Fruit fly (Drosophila melanogaster) whole organism, embryonic: Measurements from ENCODE around the gene CG17777.

ENCODE experiments used
- Atf3 ChIP-seq: fragments of 200-800 bp; sonication (Bioruptor generic); optimal IDR thresholded peaks from 3 replicates; lab custom pipeline; 2016; ENCODE audit warnings: missing biosample characterization, missing genetic modification characterization
- Atf6 ChIP-seq: fragments of 200-800 bp; sonication (Bioruptor generic); IDR thresholded peaks from 2 replicates; pipeline ENCODE4 v1.3.6; 2022; ENCODE audit warnings: missing biosample characterization, missing genetic modification characterization
- CG10274 ChIP-seq: fragments of 200-800 bp; sonication (Bioruptor generic); optimal IDR thresholded peaks from 3 replicates; lab custom pipeline; 2017; ENCODE audit warnings: missing biosample characterization, mild to moderate bottlenecking, missing genetic modification characterization
- CG10543 ChIP-seq: fragments of 200-800 bp; sonication (Bioruptor generic); optimal IDR thresholded peaks from 3 replicates; lab custom pipeline; 2017; ENCODE audit warnings: missing biosample characterization, mild to moderate bottlenecking, missing genetic modification characterization, moderate library complexity
- CG10654 ChIP-seq: fragments of 200-800 bp; sonication (Bioruptor generic); optimal IDR thresholded peaks from 2 replicates; lab custom pipeline; 2016; ENCODE audit warnings: missing biosample characterization, missing genetic modification characterization
- CG10959 ChIP-seq: fragments of 200-800 bp; sonication (Bioruptor generic); IDR thresholded peaks from 2 replicates; pipeline ENCODE4 v1.3.6; 2022; ENCODE audit warnings: missing biosample characterization, missing genetic modification characterization
- CG10979 ChIP-seq: fragments of 200-800 bp; sonication (Bioruptor generic); optimal IDR thresholded peaks from 2 replicates; lab custom pipeline; 2018; ENCODE audit warnings: missing biosample characterization, mild to moderate bottlenecking, missing genetic modification characterization, moderate library complexity
- CG11085 ChIP-seq: fragments of 200-800 bp; sonication (Bioruptor generic); IDR thresholded peaks from 2 replicates; pipeline ENCODE4 v1.3.6; 2022; ENCODE audit warnings: missing biosample characterization, missing genetic modification characterization
- CG12769 ChIP-seq: fragments of 200-800 bp; sonication (Bioruptor generic); optimal IDR thresholded peaks from 2 replicates; lab custom pipeline; 2019; ENCODE audit warnings: missing biosample characterization, mild to moderate bottlenecking, missing genetic modification characterization, moderate library complexity
- CG13287 ChIP-seq: fragments of 200-800 bp; sonication (Bioruptor generic); IDR thresholded peaks from 2 replicates; pipeline ENCODE4 v1.3.6; 2022; ENCODE audit warnings: missing biosample characterization, missing genetic modification characterization; ENCODE audit not compliant: partially characterized antibody
- CG14667 ChIP-seq: fragments of 200-800 bp; sonication (Bioruptor generic); IDR thresholded peaks from 2 replicates; pipeline ENCODE4 v1.3.6; 2022; ENCODE audit warnings: missing biosample characterization, missing genetic modification characterization
- CG18599 ChIP-seq: fragments of 200-800 bp; sonication (Bioruptor generic); optimal IDR thresholded peaks from 3 replicates; lab custom pipeline; 2017; ENCODE audit warnings: missing biosample characterization, missing genetic modification characterization, mild to moderate bottlenecking, moderate library complexity, missing genetic modification reagents
- CG2120 ChIP-seq: fragments of 200-800 bp; sonication (Bioruptor generic); optimal IDR thresholded peaks from 3 replicates; lab custom pipeline; 2016; ENCODE audit warnings: missing biosample characterization, missing genetic modification characterization
- CG2199 ChIP-seq: fragments of 200-800 bp; sonication (Bioruptor generic); IDR thresholded peaks from 3 replicates; pipeline ENCODE4 v1.3.6; 2022; ENCODE audit warnings: missing biosample characterization, missing genetic modification characterization
- CG32772 ChIP-seq: fragments of 200-800 bp; sonication (Bioruptor generic); IDR thresholded peaks from 2 replicates; pipeline ENCODE4 v1.3.6; 2022; ENCODE audit warnings: missing biosample characterization, missing genetic modification characterization
- CG3847 ChIP-seq: fragments of 200-800 bp; sonication (Bioruptor generic); IDR thresholded peaks from 2 replicates; pipeline ENCODE4 v1.3.6; 2022; ENCODE audit warnings: missing biosample characterization, missing genetic modification characterization
- CG4404 ChIP-seq: fragments of 200-800 bp; sonication (Bioruptor generic); IDR thresholded peaks from 2 replicates; pipeline ENCODE4 v1.3.6; 2022; ENCODE audit warnings: missing biosample characterization, missing genetic modification characterization
- CG8359 ChIP-seq: fragments of 200-800 bp; sonication (Bioruptor generic); optimal IDR thresholded peaks from 2 replicates; lab custom pipeline; 2017; ENCODE audit warnings: missing biosample characterization, mild to moderate bottlenecking, missing genetic modification characterization, borderline replicate concordance
- CG8765 ChIP-seq: fragments of 200-800 bp; sonication (Bioruptor generic); IDR thresholded peaks from 2 replicates; pipeline ENCODE4 v1.3.6; 2022; ENCODE audit warnings: missing biosample characterization, missing genetic modification characterization
- Dfd ChIP-seq, 2 experiments: fragments of >200 bp; optimal IDR thresholded peaks; 2 replicates each; lab custom pipeline; 2017; ENCODE audit warnings: missing biosample characterization in 2 of 2, missing genetic modification characterization in 2 of 2
- ERR ChIP-seq: fragments of 200-800 bp; sonication (Bioruptor generic); optimal IDR thresholded peaks from 2 replicates; lab custom pipeline; 2016; ENCODE audit warnings: missing biosample characterization, missing genetic modification characterization
- GATAe ChIP-seq: fragments of 200-800 bp; sonication (Bioruptor generic); conservative IDR thresholded peaks from 2 replicates; pipeline ENCODE4 v1.3.6; 2022; ENCODE audit warnings: missing biosample characterization, missing genetic modification characterization
- Gug ChIP-seq: fragments of 200-800 bp; sonication (Bioruptor generic); IDR thresholded peaks from 4 replicates; pipeline ENCODE4 v1.3.6; 2022; ENCODE audit warnings: missing biosample characterization, missing genetic modification characterization
- Hey ChIP-seq: fragments of 200-800 bp; sonication (Bioruptor generic); optimal IDR thresholded peaks from 3 replicates; lab custom pipeline; 2018; ENCODE audit warnings: missing biosample characterization, mild to moderate bottlenecking, missing genetic modification characterization
- Mes4 ChIP-seq: fragments of 200-800 bp; sonication (Bioruptor generic); optimal IDR thresholded peaks from 2 replicates; lab custom pipeline; 2016; ENCODE audit warnings: missing biosample characterization, missing genetic modification characterization
- NK7.1 ChIP-seq: fragments of 200-800 bp; sonication (Bioruptor generic); optimal IDR thresholded peaks from 3 replicates; lab custom pipeline; 2016; ENCODE audit warnings: missing biosample characterization, missing genetic modification characterization
- Opbp ChIP-seq: fragments of 200-800 bp; sonication (Bioruptor generic); IDR thresholded peaks from 3 replicates; pipeline ENCODE4 v1.3.6; 2022; ENCODE audit warnings: missing biosample characterization, missing genetic modification characterization; ENCODE audit not compliant: partially characterized antibody
- Pdp1 ChIP-seq, 2 experiments: fragments of 200-800 bp; sonication (Bioruptor generic); optimal IDR thresholded peaks; 3 replicates each; lab custom pipeline; 2016; ENCODE audit warnings: missing biosample characterization in 2 of 2, missing genetic modification characterization in 2 of 2, mild to moderate bottlenecking in 1 of 2, moderate library complexity in 1 of 2
- Poxn ChIP-seq: fragments of 200-800 bp; sonication (Bioruptor generic); IDR thresholded peaks from 2 replicates; pipeline ENCODE4 v1.3.6; 2022; ENCODE audit warnings: missing biosample characterization, missing genetic modification characterization
- Ptx1 ChIP-seq: fragments of 200-800 bp; sonication (Bioruptor generic); IDR thresholded peaks from 2 replicates; pipeline ENCODE4 v1.3.6; 2022; ENCODE audit warnings: missing biosample characterization, missing genetic modification characterization
- Sox100B ChIP-seq: fragments of 200-800 bp; sonication (Bioruptor generic); optimal IDR thresholded peaks from 3 replicates; lab custom pipeline; 2018; ENCODE audit warnings: missing biosample characterization, mild to moderate bottlenecking, missing genetic modification characterization
- Ssrp ChIP-seq: fragments of 200-800 bp; sonication (Bioruptor generic); optimal IDR thresholded peaks from 2 replicates; lab custom pipeline; 2018; ENCODE audit warnings: missing biosample characterization, mild to moderate bottlenecking, missing genetic modification characterization, moderate library complexity
- YL-1 ChIP-seq: fragments of 200-800 bp; sonication (Bioruptor generic); optimal IDR thresholded peaks from 3 replicates; lab custom pipeline; 2017; ENCODE audit warnings: missing biosample characterization, mild to moderate bottlenecking, missing genetic modification characterization
- ash1 ChIP-seq: fragments of 200-800 bp; sonication (Bioruptor generic); optimal IDR thresholded peaks from 2 replicates; lab custom pipeline; 2018; ENCODE audit warnings: missing biosample characterization, mild to moderate bottlenecking, missing genetic modification characterization
- bab2 ChIP-seq: fragments of 200-800 bp; sonication (Bioruptor generic); optimal IDR thresholded peaks from 2 replicates; lab custom pipeline; 2016; ENCODE audit warnings: missing biosample characterization, missing genetic modification characterization
- bcd ChIP-seq: fragments of 200-800 bp; sonication (Bioruptor generic); optimal IDR thresholded peaks from 2 replicates; lab custom pipeline; 2017; ENCODE audit warnings: missing biosample characterization, mild to moderate bottlenecking, missing genetic modification characterization
- br ChIP-seq: fragments of >200 bp; optimal IDR thresholded peaks from 2 replicates; lab custom pipeline; 2017
- corto ChIP-seq: fragments of 200-800 bp; sonication (Bioruptor generic); optimal IDR thresholded peaks from 2 replicates; lab custom pipeline; 2016; ENCODE audit warnings: missing biosample characterization, mild to moderate bottlenecking, missing genetic modification characterization, moderate library complexity
- dimm ChIP-seq: fragments of 200-800 bp; sonication (Bioruptor generic); IDR thresholded peaks from 2 replicates; pipeline ENCODE4 v1.3.6; 2022; ENCODE audit warnings: missing biosample characterization, missing genetic modification characterization
- gsb ChIP-seq: fragments of 200-800 bp; sonication (Bioruptor generic); IDR thresholded peaks from 2 replicates; pipeline ENCODE4 v1.3.6; 2022; ENCODE audit warnings: missing biosample characterization, missing genetic modification characterization
- gsb-n ChIP-seq: fragments of 200-800 bp; sonication (Bioruptor generic); optimal IDR thresholded peaks from 3 replicates; lab custom pipeline; 2018; ENCODE audit warnings: missing biosample characterization, mild to moderate bottlenecking, missing genetic modification characterization
- jigr1 ChIP-seq: fragments of 200-800 bp; sonication (Bioruptor generic); IDR thresholded peaks from 3 replicates; pipeline ENCODE4 v1.3.6; 2022; ENCODE audit warnings: missing biosample characterization, missing genetic modification characterization
- lmd ChIP-seq: fragments of 200-800 bp; sonication (Bioruptor generic); IDR thresholded peaks from 2 replicates; pipeline ENCODE4 v1.3.6; 2022; ENCODE audit warnings: missing biosample characterization, missing genetic modification characterization
- luna ChIP-seq: fragments of 200-800 bp; sonication (Bioruptor generic); optimal IDR thresholded peaks from 2 replicates; lab custom pipeline; 2016; ENCODE audit warnings: missing biosample characterization, missing genetic modification characterization
- otp ChIP-seq: fragments of 200-800 bp; sonication (Bioruptor generic); IDR thresholded peaks from 3 replicates; pipeline ENCODE4, ENCODE4 v1.3.6; 2022; ENCODE audit warnings: missing biosample characterization, missing genetic modification characterization
- pan ChIP-seq, 4 experiments: fragments of >200 bp in 3 of 4; fragments of 200-800 bp in 1 of 4; sonication (Bioruptor generic) in 1 of 4; optimal IDR thresholded peaks in 3 of 4; IDR thresholded peaks in 1 of 4; 2 replicates each; pipeline versions ENCODE4 v1.3.6 to Lab custom; 2017 to 2022; ENCODE audit warnings: missing biosample characterization in 2 of 4, missing genetic modification characterization in 2 of 4, mixed read lengths in 1 of 4
- pb ChIP-seq: fragments of 200-800 bp; sonication (Bioruptor generic); optimal IDR thresholded peaks from 3 replicates; lab custom pipeline; 2016; ENCODE audit warnings: missing biosample characterization, missing genetic modification characterization
- pita ChIP-seq: fragments of 200-800 bp; sonication (Bioruptor generic); optimal IDR thresholded peaks from 2 replicates; lab custom pipeline; 2017; ENCODE audit warnings: missing biosample characterization, mild to moderate bottlenecking, missing genetic modification characterization
- pros ChIP-seq: fragments of 200-800 bp; sonication (Bioruptor generic); optimal IDR thresholded peaks from 3 replicates; lab custom pipeline; 2019; ENCODE audit warnings: missing biosample characterization, mild to moderate bottlenecking, missing genetic modification characterization, moderate library complexity
- seq ChIP-seq: fragments of 200-800 bp; sonication (Bioruptor generic); IDR thresholded peaks from 2 replicates; pipeline ENCODE4 v1.3.6; 2022; ENCODE audit warnings: missing biosample characterization, missing genetic modification characterization
- sisA ChIP-seq: fragments of 200-800 bp; sonication (Bioruptor generic); IDR thresholded peaks from 2 replicates; pipeline ENCODE4 v1.3.6; 2022; ENCODE audit warnings: missing biosample characterization, missing genetic modification characterization

The CG17777 gene

dm6 chrX:2208641-2209241 lies 22.1 kb downstream of the CG17777 start (continued):
- no peak for TF ChIP-seq Sox100B (GFP tag; lab: Kevin White, UChicago)
- peak in 1 of 2 experiments; percentile 16 for TF ChIP-seq Pdp1 (GFP tag; optimal IDR thresholded peaks at IDR 0.05; lab: Kevin White, UChicago)
- 0 out of 2 replicates have a peak, but pooled peaks have one; percentile 27 for TF ChIP-seq CG4404 (GFP tag; lab: Robert Waterston, UW)
- no peak for TF ChIP-seq CG14667 (GFP tag; lab: Robert Waterston, UW)
- no peak for TF ChIP-seq pita (GFP tag; lab: Kevin White, UChicago)
- TF ChIP-seq Atf6 (GFP tag; lab: Robert Waterston, UW): no peak
- TF ChIP-seq CG11085 (GFP tag; lab: Robert Waterston, UW): no peak
- peak; percentile 31; the same call in 2 of the 4 replicates for TF ChIP-seq Gug (GFP tag; lab: Robert Waterston, UW)
- TF ChIP-seq Hey (tag; lab: Kevin White, UChicago): no peak
- TF ChIP-seq CG3847: 0 out of 2 replicates have a peak, but pooled peaks have one; percentile 30
- TF ChIP-seq Ssrp (tag; lab: Kevin White, UChicago): no peak
- no peak for TF ChIP-seq CG10959 (GFP tag; lab: Robert Waterston, UW)
- TF ChIP-seq CG10979 (tag; lab: Kevin White, UChicago): no peak
- no peak for TF ChIP-seq otp
- TF ChIP-seq Atf3 (GFP tag; lab: Kevin White, UChicago): no peak
- TF ChIP-seq pros: no peak
- no peak for TF ChIP-seq Mes4
- no peak for TF ChIP-seq luna (GFP tag; lab: Kevin White, UChicago)
- peak; percentile 35; the same call in 1 of the 2 replicates for TF ChIP-seq lmd
- no peak for TF ChIP-seq CG8359 (GFP tag; lab: Kevin White, UChicago)
- TF ChIP-seq br (lab: Kevin White, UChicago): no peak
- peak; percentile 65 for TF ChIP-seq Ptx1 (GFP tag; lab: Robert Waterston, UW)
- TF ChIP-seq CG10274 (GFP tag; lab: Kevin White, UChicago): no peak
- no peak for TF ChIP-seq corto (GFP tag; lab: Kevin White, UChicago)
- TF ChIP-seq ash1 (GFP tag; lab: Kevin White, UChicago): no peak
- no peak for TF ChIP-seq dimm
- peak; percentile 13 for TF ChIP-seq bcd (GFP tag; lab: Kevin White, UChicago)
- TF ChIP-seq Dfd (GFP tag; optimal IDR thresholded peaks at IDR 0.05; lab: Kevin White, UChicago): no peak
- no peak for TF ChIP-seq gsb (GFP tag; lab: Robert Waterston, UW)
- TF ChIP-seq NK7.1: no peak
- no peak for TF ChIP-seq Poxn (GFP tag; lab: Robert Waterston, UW)
- peak; percentile 81 for TF ChIP-seq CG12769 (tag; lab: Kevin White, UChicago)
- no peak for TF ChIP-seq bab2 (GFP tag; lab: Kevin White, UChicago)
- TF ChIP-seq CG13287 (GFP tag; lab: Robert Waterston, UW): no peak
- no peak for TF ChIP-seq YL-1 (GFP tag; lab: Kevin White, UChicago)
- no peak for TF ChIP-seq ERR (GFP tag; lab: Kevin White, UChicago)
- TF ChIP-seq CG2199 (GFP tag; lab: Robert Waterston, UW): no peak
- no peak for TF ChIP-seq pb (GFP tag; lab: Kevin White, UChicago)
- no peak for TF ChIP-seq seq (GFP tag; lab: Robert Waterston, UW)
- TF ChIP-seq jigr1 (GFP tag; lab: Robert Waterston, UW): no peak
- TF ChIP-seq sisA: no peak
- peak; percentile 23 for TF ChIP-seq CG2120
- TF ChIP-seq pan (optimal IDR thresholded peaks at IDR 0.05; lab: Kevin White, UChicago): no peak
- peak in 1 of 2 experiments; percentile 11 for TF ChIP-seq pan (GFP tag; optimal IDR thresholded peaks at IDR 0.05 in 1 of 2, IDR thresholded peaks at IDR 0.05 in 1 of 2)
- peak; percentile 73 for TF ChIP-seq CG10543 (GFP tag; lab: Kevin White, UChicago)
- no peak for TF ChIP-seq gsb-n (tag; lab: Kevin White, UChicago)
- no peak for TF ChIP-seq CG10654 (GFP tag; lab: Kevin White, UChicago)
- TF ChIP-seq GATAe (GFP tag; lab: Robert Waterston, UW): no peak
- no peak for TF ChIP-seq CG8765 (GFP tag; lab: Robert Waterston, UW)
- TF ChIP-seq Opbp (GFP tag; lab: Robert Waterston, UW): no peak
- TF ChIP-seq CG18599 (GFP tag; lab: Kevin White, UChicago): peak; percentile 22
- no peak for TF ChIP-seq CG32772
